Fruit fly (Drosophila melanogaster): ENCODE measurements around the gene DppIII.

The DppIII gene

dm6 chr3R:8344174-8344573, at the start of gene DppIII:
Gene DppIII, plus strand, starts transcription at chr3R:8344400.
- TF ChIP-seq usp (GFP tag; optimal IDR thresholded peaks at IDR 0.05), result no peak
- TF ChIP-seq pan (optimal IDR thresholded peaks at IDR 0.05), result no peak
- TF ChIP-seq EcR (GFP tag; optimal IDR thresholded peaks at IDR 0.05), result no peak
- no peak for TF ChIP-seq CG8478 (optimal IDR thresholded peaks at IDR 0.05)
- TF ChIP-seq Dll (optimal IDR thresholded peaks at IDR 0.05), result no peak
- TF ChIP-seq psq (optimal IDR thresholded peaks at IDR 0.05), result no peak

dm6 chr3R:8300928-8301752, 43.1 kb upstream of the DppIII start, which contains the start of the genes CG9626 and mRpL1:
Gene CG9626, minus strand, starts transcription at chr3R:8300978.
Gene mRpL1, plus strand, starts transcription at chr3R:8301440.
- TF ChIP-seq EcR (GFP tag; optimal IDR thresholded peaks at IDR 0.05), result no peak
- TF ChIP-seq usp (GFP tag; optimal IDR thresholded peaks at IDR 0.05), result no peak
- no peak for TF ChIP-seq Dll (optimal IDR thresholded peaks at IDR 0.05)
- no peak for TF ChIP-seq pan (optimal IDR thresholded peaks at IDR 0.05)
- no peak for TF ChIP-seq CG8478 (optimal IDR thresholded peaks at IDR 0.05)
- TF ChIP-seq psq (optimal IDR thresholded peaks at IDR 0.05), result no peak

dm6 chr3R:8303848-8304247, 40.4 kb upstream of the DppIII start, which contains the start of gene nac:
Gene nac, minus strand, starts transcription at chr3R:8304023.
- TF ChIP-seq pan (optimal IDR thresholded peaks at IDR 0.05) (no peak), usp (GFP tag; optimal IDR thresholded peaks at IDR 0.05) (no peak), psq (optimal IDR thresholded peaks at IDR 0.05) (no peak), Dll (optimal IDR thresholded peaks at IDR 0.05) (no peak), EcR (GFP tag; optimal IDR thresholded peaks at IDR 0.05) (no peak), CG8478 (optimal IDR thresholded peaks at IDR 0.05) (no peak)

- TF ChIP-seq EcR (GFP tag; optimal IDR thresholded peaks at IDR 0.05), result no peak
- TF ChIP-seq Dll (optimal IDR thresholded peaks at IDR 0.05), result no peak
- TF ChIP-seq pan (optimal IDR thresholded peaks at IDR 0.05), result no peak
- no peak for TF ChIP-seq psq (optimal IDR thresholded peaks at IDR 0.05)
- no peak for TF ChIP-seq CG8478 (optimal IDR thresholded peaks at IDR 0.05)
- TF ChIP-seq usp (GFP tag; optimal IDR thresholded peaks at IDR 0.05), result no peak
Measured at dm6 chr3R:8305110-8305509, 39.1 kb upstream of the DppIII start, which contains the start of gene Sgt1. Gene Sgt1, minus strand, starts transcription at chr3R:8305274.

- TF ChIP-seq pan (optimal IDR thresholded peaks at IDR 0.05) (no peak), CG8478 (optimal IDR thresholded peaks at IDR 0.05) (no peak), Dll (optimal IDR thresholded peaks at IDR 0.05) (no peak), usp (GFP tag; optimal IDR thresholded peaks at IDR 0.05) (no peak), psq (optimal IDR thresholded peaks at IDR 0.05) (no peak), EcR (GFP tag; optimal IDR thresholded peaks at IDR 0.05) (no peak)
Measured at dm6 chr3R:8306188-8306926, 37.8 kb upstream of the DppIII start.

- no peak for TF ChIP-seq usp (GFP tag; optimal IDR thresholded peaks at IDR 0.05)
- TF ChIP-seq psq (optimal IDR thresholded peaks at IDR 0.05), result no peak
- no peak for TF ChIP-seq pan (optimal IDR thresholded peaks at IDR 0.05)
- TF ChIP-seq EcR (GFP tag; optimal IDR thresholded peaks at IDR 0.05), result no peak
- TF ChIP-seq CG8478 (optimal IDR thresholded peaks at IDR 0.05), result no peak
- TF ChIP-seq Dll (optimal IDR thresholded peaks at IDR 0.05), result no peak
Measured at dm6 chr3R:8306927-8307261, 37.3 kb upstream of the DppIII start.

- no peak for TF ChIP-seq psq (optimal IDR thresholded peaks at IDR 0.05)
- no peak for TF ChIP-seq CG8478 (optimal IDR thresholded peaks at IDR 0.05)
- TF ChIP-seq pan (optimal IDR thresholded peaks at IDR 0.05), result no peak
- TF ChIP-seq EcR (GFP tag; optimal IDR thresholded peaks at IDR 0.05), result no peak
- TF ChIP-seq Dll (optimal IDR thresholded peaks at IDR 0.05), result no peak
- no peak for TF ChIP-seq usp (GFP tag; optimal IDR thresholded peaks at IDR 0.05)
Measured at dm6 chr3R:8307283-8307682, 36.9 kb upstream of the DppIII start.

- TF ChIP-seq usp (GFP tag; optimal IDR thresholded peaks at IDR 0.05) (no peak), psq (optimal IDR thresholded peaks at IDR 0.05) (no peak), EcR (GFP tag; optimal IDR thresholded peaks at IDR 0.05) (no peak), pan (optimal IDR thresholded peaks at IDR 0.05) (no peak)
Measured at dm6 chr3R:8308515-8308959, 35.7 kb upstream of the DppIII start, which contains the start of gene tex. Gene tex, minus strand, starts transcription at chr3R:8308645.

- no peak for TF ChIP-seq usp (GFP tag; optimal IDR thresholded peaks at IDR 0.05)
- TF ChIP-seq CG8478 (optimal IDR thresholded peaks at IDR 0.05), result no peak
- no peak for TF ChIP-seq pan (optimal IDR thresholded peaks at IDR 0.05)
- no peak for TF ChIP-seq psq (optimal IDR thresholded peaks at IDR 0.05)
- no peak for TF ChIP-seq Dll (optimal IDR thresholded peaks at IDR 0.05)
- no peak for TF ChIP-seq EcR (GFP tag; optimal IDR thresholded peaks at IDR 0.05)
Measured at dm6 chr3R:8310678-8311077, 33.5 kb upstream of the DppIII start, which contains the start of gene CG11693. Gene CG11693, minus strand, starts transcription at chr3R:8310778.

dm6 chr3R:8312037-8312436, 32.2 kb upstream of the DppIII start, which contains the start of the genes CG11694 and CG11698:
Gene CG11694, minus strand, starts transcription at chr3R:8312137.
Gene CG11698, plus strand, starts transcription at chr3R:8312188.
- TF ChIP-seq psq (optimal IDR thresholded peaks at IDR 0.05), result no peak
- TF ChIP-seq usp (GFP tag; optimal IDR thresholded peaks at IDR 0.05), result no peak
- no peak for TF ChIP-seq EcR (GFP tag; optimal IDR thresholded peaks at IDR 0.05)
- no peak for TF ChIP-seq CG8478 (optimal IDR thresholded peaks at IDR 0.05)
- no peak for TF ChIP-seq pan (optimal IDR thresholded peaks at IDR 0.05)
- no peak for TF ChIP-seq Dll (optimal IDR thresholded peaks at IDR 0.05)

- TF ChIP-seq EcR (GFP tag; optimal IDR thresholded peaks at IDR 0.05) (no peak), psq (optimal IDR thresholded peaks at IDR 0.05) (no peak), CG8478 (optimal IDR thresholded peaks at IDR 0.05) (no peak), Dll (optimal IDR thresholded peaks at IDR 0.05) (no peak), usp (GFP tag; optimal IDR thresholded peaks at IDR 0.05) (no peak), pan (optimal IDR thresholded peaks at IDR 0.05) (no peak)
Measured at dm6 chr3R:8313038-8313437, 31.2 kb upstream of the DppIII start, which contains the start of gene CG7483. Gene CG7483, plus strand, starts transcription at chr3R:8313208.
